Worm (Caenorhabditis elegans): ENCODE results near the gene T26C5.5.

T26C5.5 gene

ce11 chrII:9196325-9196724 is 50.2 kb downstream of the T26C5.5 start:
- TF ChIP-seq tab-1 (GFP tag; IDR thresholded peaks at IDR 0.05) = no peak
- TF ChIP-seq cog-1 (tag; optimal IDR thresholded peaks at IDR 0.05) = no peak
- TF ChIP-seq ref-1 (GFP tag; conservative IDR thresholded peaks at IDR 0.05) = no peak
- no peak for TF ChIP-seq flt-1 (GFP tag; IDR thresholded peaks at IDR 0.05)
- TF ChIP-seq klf-2 (GFP tag; conservative IDR thresholded peaks at IDR 0.05) = no peak
- no peak for TF ChIP-seq med-1 (GFP tag; optimal IDR thresholded peaks at IDR 0.05; ENCODE audit: insufficient read depth)
